Fruit fly (Drosophila melanogaster) whole organism, embryonic: ENCODE data around the gene CG9184.

ENCODE experiments used
- CG18764 ChIP-seq: fragments of 200-800 bp; sonication (Bioruptor generic); optimal IDR thresholded peaks from 3 replicates; lab custom pipeline; 2016; ENCODE audit warnings: missing biosample characterization, missing genetic modification characterization
- CG7963 ChIP-seq: fragments of 200-800 bp; sonication (Bioruptor generic); IDR thresholded peaks from 3 replicates; pipeline ENCODE4 v1.3.6; 2022; ENCODE audit warnings: missing biosample characterization, missing genetic modification characterization; ENCODE audit not compliant: partially characterized antibody
- CG9817 ChIP-seq: fragments of 200-800 bp; sonication (Bioruptor generic); optimal IDR thresholded peaks from 2 replicates; lab custom pipeline; 2018; ENCODE audit warnings: missing biosample characterization, mild to moderate bottlenecking, missing genetic modification characterization, moderate library complexity
- Eip74EF ChIP-seq, 2 experiments: fragments of 200-800 bp in 1 of 2; fragments of >200 bp in 1 of 2; sonication (Bioruptor generic) in 1 of 2; optimal IDR thresholded peaks; 2 replicates each; lab custom pipeline; 2017 to 2019; ENCODE audit warnings: missing biosample characterization in 2 of 2, missing genetic modification characterization in 2 of 2, mild to moderate bottlenecking in 1 of 2, moderate library complexity in 1 of 2
- Xrp1 ChIP-seq: fragments of 200-800 bp; sonication (Bioruptor generic); IDR thresholded peaks from 2 replicates; pipeline ENCODE4 v1.3.6; 2022; ENCODE audit warnings: missing biosample characterization, missing genetic modification characterization
- caup ChIP-seq: fragments of 200-800 bp; sonication (Bioruptor generic); optimal IDR thresholded peaks from 3 replicates; lab custom pipeline; 2017; ENCODE audit warnings: missing biosample characterization, mild to moderate bottlenecking, missing genetic modification characterization, moderate library complexity; ENCODE audit not compliant: severe bottlenecking
- crol ChIP-seq: fragments of 200-800 bp; sonication (Bioruptor generic); IDR thresholded peaks from 2 replicates; pipeline ENCODE4 v1.3.6; 2022; ENCODE audit warnings: missing biosample characterization, missing genetic modification characterization
- gce ChIP-seq: fragments of 200-800 bp; sonication (Bioruptor generic); IDR thresholded peaks from 3 replicates; pipeline ENCODE4 v1.3.6; 2022; ENCODE audit warnings: missing biosample characterization, missing genetic modification characterization
- insv ChIP-seq, 2 experiments: fragments of 200-800 bp; sonication (Bioruptor generic); optimal IDR thresholded peaks; 3 replicates each; lab custom pipeline; 2016 to 2018; ENCODE audit warnings: missing biosample characterization in 2 of 2, missing genetic modification characterization in 2 of 2
- org-1 ChIP-seq: fragments of 200-800 bp; sonication (Bioruptor generic); optimal IDR thresholded peaks from 2 replicates; lab custom pipeline; 2017; ENCODE audit warnings: missing biosample characterization, missing genetic modification characterization
- tin ChIP-seq: fragments of 200-800 bp; sonication (Bioruptor generic); optimal IDR thresholded peaks from 3 replicates; lab custom pipeline; 2016; ENCODE audit warnings: missing biosample characterization, missing genetic modification characterization
- unc-4 ChIP-seq: fragments of 200-800 bp; sonication (Bioruptor generic); IDR thresholded peaks from 2 replicates; pipeline ENCODE4 v1.3.6; 2022; ENCODE audit warnings: missing biosample characterization, missing genetic modification characterization; ENCODE audit not compliant: partially characterized antibody

DNA sequence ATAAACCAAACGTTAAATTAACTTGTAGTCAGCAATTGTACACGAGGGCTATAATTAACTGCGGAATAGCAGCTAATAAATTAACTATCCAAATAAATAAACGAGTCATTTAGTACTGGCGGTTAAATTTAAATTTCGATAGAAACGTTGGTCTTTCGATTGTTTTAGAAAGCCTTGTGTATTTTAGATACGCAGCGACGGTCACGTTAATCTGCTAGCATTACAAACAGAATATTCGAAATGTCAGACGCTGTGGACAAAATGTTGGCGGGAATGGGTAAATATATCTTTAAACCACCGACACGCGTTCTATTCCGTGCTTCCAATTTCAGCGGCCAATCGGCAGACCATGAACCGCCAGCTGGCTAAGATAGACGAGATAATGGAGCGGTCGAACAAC, 8.9 kb upstream of the CG9184 start, which contains the start of gene msd1:
- TF ChIP-seq insv (GFP tag; optimal IDR thresholded peaks at IDR 0.05; lab: Kevin White, UChicago) (no peak), CG18764 (GFP tag; lab: Kevin White, UChicago) (no peak), gce (GFP tag; lab: Robert Waterston, UW) (no peak), org-1 (GFP tag; lab: Kevin White, UChicago) (no peak), tin (GFP tag; lab: Kevin White, UChicago) (no peak), CG7963 (GFP tag; lab: Robert Waterston, UW) (no peak), caup (GFP tag; lab: Kevin White, UChicago) (no peak), Xrp1 (GFP tag; lab: Robert Waterston, UW) (no peak), crol (no peak), unc-4 (no peak), CG9817 (tag; lab: Kevin White, UChicago) (no peak), Eip74EF (GFP tag; optimal IDR thresholded peaks at IDR 0.05; lab: Kevin White, UChicago) (no peak)
